Worm (Caenorhabditis elegans): ENCODE results near the gene F54F2.7.

The F54F2.7 gene

DNA sequence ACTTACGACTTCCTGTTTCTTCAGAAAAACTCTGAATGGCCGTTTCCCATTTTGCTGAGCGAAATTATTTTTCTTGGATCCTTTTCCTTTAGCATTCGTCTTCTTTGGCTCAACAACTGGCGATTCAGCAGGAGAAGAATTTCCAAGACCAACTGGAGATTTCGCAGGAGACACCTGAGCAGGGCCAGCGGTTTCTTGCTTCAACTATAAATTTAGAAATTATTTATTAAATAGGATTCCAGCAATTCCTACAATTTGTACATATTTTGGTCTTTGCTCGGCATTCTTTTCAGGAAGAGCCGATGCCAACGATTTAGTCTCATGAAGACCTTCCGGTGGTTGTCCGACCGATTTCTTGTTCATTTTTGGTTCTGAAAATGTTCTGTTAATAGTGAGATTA, 42.4 kb upstream of the F54F2.7 start, which contains the start of gene F44E2.8:
F44E2.8 (minus strand) TSS at position 371 of the 400 bp plus-strand sequence.
- TF ChIP-seq ttx-3 (tag; optimal IDR thresholded peaks at IDR 0.05) = no peak

ce11 chrIII:8848372-8848771, 41.2 kb upstream of the F54F2.7 start, which contains the start of gene F44E2.7:
Gene F44E2.7 (minus strand): TSS chrIII:8848472.
- TF ChIP-seq nfya-1 (tag; optimal IDR thresholded peaks at IDR 0.05) = no peak
- no peak for TF ChIP-seq ceh-31 (tag; optimal IDR thresholded peaks at IDR 0.05)
- no peak for TF ChIP-seq ama-1 (optimal IDR thresholded peaks at IDR 0.05)
- no peak for TF ChIP-seq tbx-7 (tag; optimal IDR thresholded peaks at IDR 0.05)
- no peak for TF ChIP-seq Y22D7AL.16 (tag; optimal IDR thresholded peaks at IDR 0.05)
- no peak for TF ChIP-seq ceh-9 (tag; optimal IDR thresholded peaks at IDR 0.05)
- TF ChIP-seq ahr-1 (tag; optimal IDR thresholded peaks at IDR 0.05) = no peak
- TF ChIP-seq sox-2 (GFP tag; IDR thresholded peaks at IDR 0.05) = no peak
- no peak for TF ChIP-seq nhr-11 (tag; optimal IDR thresholded peaks at IDR 0.05)
- TF ChIP-seq hlh-13 (GFP tag; optimal IDR thresholded peaks at IDR 0.05) = no peak
- TF ChIP-seq ceh-34 (tag; optimal IDR thresholded peaks at IDR 0.05) = no peak
- TF ChIP-seq pqm-1 (tag; optimal IDR thresholded peaks at IDR 0.05) = no peak
- TF ChIP-seq unc-86 (tag; optimal IDR thresholded peaks at IDR 0.05) = no peak
- no peak for TF ChIP-seq C38D4.7 (GFP tag; optimal IDR thresholded peaks at IDR 0.05)
- no peak for TF ChIP-seq lim-6 (tag; optimal IDR thresholded peaks at IDR 0.05)
- no peak for TF ChIP-seq pag-3 (tag; optimal IDR thresholded peaks at IDR 0.05; ENCODE audit: borderline replicate concordance)
- no peak for TF ChIP-seq syd-9 (tag; optimal IDR thresholded peaks at IDR 0.05)
- no peak for TF ChIP-seq K02D7.2 (tag; optimal IDR thresholded peaks at IDR 0.05)

- TF ChIP-seq ceh-24 (tag; optimal IDR thresholded peaks at IDR 0.05) (no peak), unc-55 (GFP tag; optimal IDR thresholded peaks at IDR 0.05) (peak; percentile 6), nfya-1 (tag; optimal IDR thresholded peaks at IDR 0.05) (peak; percentile 14)
These were observed 40.6 kb upstream of the F54F2.7 start for ce11 chrIII:8847722-8848121.

DNA sequence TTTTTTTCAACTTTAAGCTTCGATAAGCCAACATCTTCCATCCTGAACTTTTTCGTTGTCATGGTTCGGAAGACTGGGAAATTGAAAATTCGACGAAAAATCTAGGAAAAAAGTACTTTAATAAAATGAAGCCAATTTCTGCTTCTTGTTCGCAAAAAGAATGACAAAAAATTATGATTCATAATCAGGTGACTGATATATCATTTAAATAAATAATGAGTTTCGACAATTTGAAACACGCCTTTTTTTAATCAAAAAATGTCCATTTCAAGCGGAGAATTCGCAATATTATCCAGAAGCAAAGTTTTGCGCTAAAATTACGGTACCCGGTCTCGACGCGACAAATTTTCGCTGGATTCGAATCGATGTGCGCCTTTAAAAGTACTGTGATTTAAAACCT, 38.0 kb upstream of the F54F2.7 start, which contains the start of gene F44E2.6:
F44E2.6 (minus strand) TSS at position 101 of the 400 bp plus-strand sequence.
- no peak for TF ChIP-seq pha-4 (tag; optimal IDR thresholded peaks at IDR 0.05)
- no peak for TF ChIP-seq syd-9 (tag; optimal IDR thresholded peaks at IDR 0.05)
- no peak for TF ChIP-seq unc-3 (GFP tag; conservative IDR thresholded peaks at IDR 0.05)
- no peak for TF ChIP-seq unc-3 (tag; optimal IDR thresholded peaks at IDR 0.05)
- TF ChIP-seq T23F11.4 (GFP tag; optimal IDR thresholded peaks at IDR 0.05) = no peak
- no peak for TF ChIP-seq fax-1 (tag; optimal IDR thresholded peaks at IDR 0.05)

ce11 chrIII:8844137-8844536, 37.0 kb upstream of the F54F2.7 start:
- TF ChIP-seq nfya-1 (tag; optimal IDR thresholded peaks at IDR 0.05) = no peak
- TF ChIP-seq dmd-4 (tag; optimal IDR thresholded peaks at IDR 0.05; ENCODE audit: borderline replicate concordance) = no peak
- no peak for TF ChIP-seq ets-4 (tag; optimal IDR thresholded peaks at IDR 0.05)
- no peak for TF ChIP-seq elt-2 (tag; optimal IDR thresholded peaks at IDR 0.05)
- TF ChIP-seq ceh-24 (tag; optimal IDR thresholded peaks at IDR 0.05) = no peak
- TF ChIP-seq tbx-2 (tag; optimal IDR thresholded peaks at IDR 0.05) = no peak
- TF ChIP-seq mec-3 (tag; optimal IDR thresholded peaks at IDR 0.05; ENCODE audit: borderline replicate concordance) = no peak
- TF ChIP-seq sdc-2 (tag; optimal IDR thresholded peaks at IDR 0.05) = no peak
- TF ChIP-seq nhr-11 (tag; optimal IDR thresholded peaks at IDR 0.05) = no peak
- no peak for TF ChIP-seq ttx-3 (tag; optimal IDR thresholded peaks at IDR 0.05)
- TF ChIP-seq ceh-30 (tag; optimal IDR thresholded peaks at IDR 0.05) = no peak
- TF ChIP-seq gmeb-2 (tag; optimal IDR thresholded peaks at IDR 0.05) = no peak
- TF ChIP-seq lin-11 (tag; optimal IDR thresholded peaks at IDR 0.05) = no peak
- TF ChIP-seq eyg-1 (tag; optimal IDR thresholded peaks at IDR 0.05) = no peak
- no peak for TF ChIP-seq lim-6 (tag; optimal IDR thresholded peaks at IDR 0.05)
- TF ChIP-seq sox-2 (GFP tag; IDR thresholded peaks at IDR 0.05) = no peak
- TF ChIP-seq hlh-6 (tag; optimal IDR thresholded peaks at IDR 0.05) = no peak
- TF ChIP-seq che-1 (tag; optimal IDR thresholded peaks at IDR 0.05) = no peak
- no peak for TF ChIP-seq sox-4 (tag; optimal IDR thresholded peaks at IDR 0.05)
